Worm (Caenorhabditis elegans): ENCODE measurements around the gene sur-7.

ce11 chrX:16369454-16369853 lies 6.9 kb upstream of the sur-7 start:
- TF ChIP-seq drap-1 (GFP tag; optimal IDR thresholded peaks at IDR 0.05) (no peak), ztf-11 (tag; optimal IDR thresholded peaks at IDR 0.05) (no peak), cnd-1 (tag; optimal IDR thresholded peaks at IDR 0.05) (no peak), unc-120 (tag; optimal IDR thresholded peaks at IDR 0.05; ENCODE audit: poor library complexity, severe bottlenecking) (no peak), lsy-2 (tag; optimal IDR thresholded peaks at IDR 0.05) (no peak), elt-3 (tag; optimal IDR thresholded peaks at IDR 0.05) (no peak), nhr-28 (tag; optimal IDR thresholded peaks at IDR 0.05) (no peak), blmp-1 (tag; optimal IDR thresholded peaks at IDR 0.05) (no peak), mab-5 (tag; optimal IDR thresholded peaks at IDR 0.05) (no peak)
